Worm (Caenorhabditis elegans): ENCODE data around the gene swd-2.1.
A peak's percentile ranks its signal among the peaks of the same experiment; 100 is the strongest.

swd-2.1 gene

DNA sequence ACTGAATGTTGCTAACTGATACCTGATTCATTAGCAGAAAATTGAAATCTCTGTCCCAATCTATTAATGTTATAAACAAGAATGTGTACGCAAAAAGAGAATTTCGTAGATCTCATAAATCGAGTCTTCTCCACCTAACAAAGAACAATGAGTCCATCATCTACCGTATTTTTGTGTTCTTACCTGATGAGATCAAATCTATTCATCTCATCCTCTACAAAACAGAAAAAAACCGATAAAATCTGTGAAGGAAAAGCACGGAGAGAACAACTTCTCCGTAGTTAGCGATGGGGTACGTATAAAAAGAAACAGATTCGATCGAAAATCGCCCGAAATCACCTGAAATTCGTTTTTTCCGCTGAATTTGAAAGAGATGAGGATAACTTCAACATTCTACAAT lies 32.8 kb downstream of the swd-2.1 start, which contains the start of gene C33H5.1:
TSS of gene C33H5.1 (plus strand) at position 330 of the 400 bp plus-strand sequence.
- TF ChIP-seq somi-1 (GFP tag; optimal IDR thresholded peaks at IDR 0.05) (no peak), chd-7 (tag; optimal IDR thresholded peaks at IDR 0.05) (no peak), madf-6 (GFP tag; IDR thresholded peaks at IDR 0.05) (no peak), F22D6.2 (tag; optimal IDR thresholded peaks at IDR 0.05) (no peak), F52B5.7 (tag; optimal IDR thresholded peaks at IDR 0.05) (no peak), ztf-6 (GFP tag; IDR thresholded peaks at IDR 0.05) (no peak), madf-3 (GFP tag; IDR thresholded peaks at IDR 0.05) (no peak), F23B12.7 (tag; optimal IDR thresholded peaks at IDR 0.05; ENCODE audit: insufficient read depth) (no peak), mel-28 (tag; optimal IDR thresholded peaks at IDR 0.05; ENCODE audit: borderline replicate concordance) (no peak), C17E4.6 (GFP tag; IDR thresholded peaks at IDR 0.05) (no peak), dox-1 (GFP tag; IDR thresholded peaks at IDR 0.05) (no peak), D2030.7 (GFP tag; IDR thresholded peaks at IDR 0.05) (no peak), hlh-26 (GFP tag; conservative IDR thresholded peaks at IDR 0.05) (no peak), unc-130 (GFP tag; optimal IDR thresholded peaks at IDR 0.05) (no peak), lin-40 (tag; optimal IDR thresholded peaks at IDR 0.05) (no peak), Y67H2A.10 (GFP tag; conservative IDR thresholded peaks at IDR 0.05) (no peak), ceh-91 (GFP tag; IDR thresholded peaks at IDR 0.05) (no peak), nhr-179 (tag; optimal IDR thresholded peaks at IDR 0.05) (no peak)

DNA sequence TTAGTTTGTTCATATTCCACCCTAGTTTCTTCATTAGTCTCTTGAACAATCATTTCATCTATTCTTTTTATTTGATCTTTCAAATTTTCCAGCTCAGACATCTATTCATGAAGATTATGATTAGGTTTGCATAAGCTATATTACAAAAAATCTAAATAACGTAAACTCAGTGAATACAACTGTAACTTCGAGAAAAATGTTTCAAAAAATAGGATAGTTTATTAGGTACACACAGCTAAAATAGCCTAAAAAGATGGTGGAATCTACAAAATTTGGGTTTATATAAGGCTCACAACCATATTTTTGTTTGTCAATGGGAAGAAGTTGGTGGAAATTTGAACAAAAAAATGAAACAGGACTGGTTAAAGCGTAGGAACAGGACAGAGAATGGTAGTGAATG lies 36.9 kb downstream of the swd-2.1 start, which contains the start of gene zgpa-1:
TSS of gene zgpa-1 (minus strand) at position 101 of the 400 bp plus-strand sequence.
- TF ChIP-seq lsl-1 (GFP tag; optimal IDR thresholded peaks at IDR 0.05): no peak

DNA sequence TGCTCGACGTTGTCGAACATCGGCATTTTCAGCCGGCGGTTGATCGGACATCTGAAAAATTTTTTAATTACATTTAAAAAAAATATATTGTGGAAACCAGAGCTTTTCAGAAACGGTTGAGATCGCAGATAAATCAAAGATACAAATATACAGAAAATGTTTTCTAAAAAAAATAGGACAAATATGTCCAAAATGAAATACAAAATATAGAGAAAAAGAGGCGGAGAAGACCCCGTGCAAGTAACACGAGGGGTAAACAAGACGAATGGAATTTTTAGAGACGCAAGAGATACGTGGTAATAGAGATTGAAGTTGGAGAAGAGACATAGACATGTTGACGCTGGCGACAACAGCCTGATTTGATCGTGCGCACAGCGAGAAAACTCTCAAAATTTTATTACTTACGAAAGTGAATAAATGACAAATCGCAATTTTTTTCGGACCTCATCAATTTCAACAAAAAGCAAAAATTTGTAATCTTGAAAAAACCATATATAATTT lies 39.9 kb downstream of the swd-2.1 start, which contains the start of gene cdgs-1:
TSS of gene cdgs-1 (minus strand) at position 51 of the 501 bp plus-strand sequence.
- no peak for TF ChIP-seq sea-2 (GFP tag; IDR thresholded peaks at IDR 0.05)
- TF ChIP-seq tbx-9 (tag; optimal IDR thresholded peaks at IDR 0.05; ENCODE audit: borderline replicate concordance): no peak
- TF ChIP-seq cebp-1 (GFP tag; IDR thresholded peaks at IDR 0.05): no peak
- peak; percentile 60 for TF ChIP-seq cebp-1 (tag; optimal IDR thresholded peaks at IDR 0.05)
- no peak for TF ChIP-seq nfyb-1 (GFP tag; IDR thresholded peaks at IDR 0.05)
- no peak for TF ChIP-seq K11D2.4 (GFP tag; IDR thresholded peaks at IDR 0.05)
- peak; percentile 87; the same call in 1 of the 2 replicates for TF ChIP-seq hmg-1.2 (GFP tag; IDR thresholded peaks at IDR 0.05)
- TF ChIP-seq cebp-2 (GFP tag; IDR thresholded peaks at IDR 0.05): no peak
- TF ChIP-seq attf-5 (GFP tag; optimal IDR thresholded peaks at IDR 0.05): peak; percentile 51
- TF ChIP-seq C17E4.6 (GFP tag; IDR thresholded peaks at IDR 0.05): no peak
- peak; percentile 18 for TF ChIP-seq nhr-80 (tag; optimal IDR thresholded peaks at IDR 0.05)
- TF ChIP-seq sptf-2 (GFP tag; optimal IDR thresholded peaks at IDR 0.05): no peak
- TF ChIP-seq ets-4 (GFP tag; optimal IDR thresholded peaks at IDR 0.05): no peak
- no peak for TF ChIP-seq unc-130 (GFP tag; optimal IDR thresholded peaks at IDR 0.05)
- peak; percentile 4 for TF ChIP-seq K12H6.12 (tag; optimal IDR thresholded peaks at IDR 0.05)
- TF ChIP-seq snpc-4 (GFP tag; optimal IDR thresholded peaks at IDR 0.05): no peak
- TF ChIP-seq snpc-4 (tag; optimal IDR thresholded peaks at IDR 0.05): peak in 1 of 4 experiments; percentile 17
- no peak for TF ChIP-seq xnd-1 (tag; optimal IDR thresholded peaks at IDR 0.05)
- TF ChIP-seq tbp1 (GFP tag; optimal IDR thresholded peaks at IDR 0.05): peak; percentile 29
